Worm (Caenorhabditis elegans): Measurements from ENCODE around the gene R07B1.13.

DNA sequence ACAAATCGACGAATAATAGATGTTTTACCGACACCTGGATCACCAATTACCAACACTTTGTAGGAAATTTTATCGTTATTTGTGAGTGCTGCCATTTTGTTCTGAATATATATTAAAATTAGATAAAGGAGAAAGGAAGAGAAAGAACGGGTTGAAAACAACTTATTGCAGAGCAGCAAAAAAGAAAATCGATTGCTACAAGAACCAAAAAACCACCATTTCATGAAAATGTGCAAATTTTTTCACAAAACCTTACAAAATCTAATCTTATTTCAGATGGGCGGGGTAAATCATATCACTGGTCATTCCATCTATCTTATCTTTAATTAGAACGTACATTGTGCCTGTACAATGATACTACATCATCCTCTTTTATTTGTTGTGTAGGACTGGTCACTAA is 12.5 kb downstream of the R07B1.13 start, which contains the start of gene glo-1:
- TF ChIP-seq klf-2 (GFP tag; conservative IDR thresholded peaks at IDR 0.05) (no peak), cog-1 (tag; optimal IDR thresholded peaks at IDR 0.05) (no peak)

Data from whole organism, midembryonic.